Fruit fly (Drosophila melanogaster) whole organism, embryonic: ENCODE data around the gene Invadolysin.

Source experiments
- Abd-B ChIP-seq: fragments of 200-800 bp; sonication (Bioruptor generic); optimal IDR thresholded peaks from 2 replicates; lab custom pipeline; 2018; ENCODE audit warnings: missing biosample characterization, mild to moderate bottlenecking, missing genetic modification characterization, moderate library complexity
- Bdp1 ChIP-seq: fragments of 200-800 bp; sonication (Bioruptor generic); optimal IDR thresholded peaks from 3 replicates; lab custom pipeline; 2016; ENCODE audit warnings: missing biosample characterization, missing genetic modification characterization
- BtbVII ChIP-seq: fragments of 200-800 bp; sonication (Bioruptor generic); optimal IDR thresholded peaks from 3 replicates; lab custom pipeline; 2017; ENCODE audit warnings: missing biosample characterization, mild to moderate bottlenecking, missing genetic modification characterization
- CG10543 ChIP-seq: fragments of 200-800 bp; sonication (Bioruptor generic); optimal IDR thresholded peaks from 3 replicates; lab custom pipeline; 2017; ENCODE audit warnings: missing biosample characterization, mild to moderate bottlenecking, missing genetic modification characterization, moderate library complexity
- CG10565 ChIP-seq: fragments of 200-800 bp; sonication (Bioruptor generic); optimal IDR thresholded peaks from 3 replicates; lab custom pipeline; 2016; ENCODE audit warnings: missing biosample characterization, mild to moderate bottlenecking, missing genetic modification characterization
- CG11398 ChIP-seq: fragments of 200-800 bp; sonication (Bioruptor generic); optimal IDR thresholded peaks from 2 replicates; lab custom pipeline; 2016; ENCODE audit warnings: missing biosample characterization, missing genetic modification characterization
- CG11560 ChIP-seq: fragments of 200-800 bp; sonication (Bioruptor generic); IDR thresholded peaks from 3 replicates; pipeline ENCODE4 v1.3.6; 2022; ENCODE audit warnings: missing biosample characterization, missing genetic modification characterization
- CG1603 ChIP-seq: fragments of 200-800 bp; sonication (Bioruptor generic); optimal IDR thresholded peaks from 2 replicates; lab custom pipeline; 2019; ENCODE audit warnings: missing biosample characterization, mild to moderate bottlenecking, missing genetic modification characterization, moderate library complexity
- CG16815 ChIP-seq: fragments of 200-800 bp; sonication (Bioruptor generic); optimal IDR thresholded peaks from 3 replicates; lab custom pipeline; 2017; ENCODE audit warnings: missing biosample characterization, mild to moderate bottlenecking, missing genetic modification characterization
- CG17328 ChIP-seq: fragments of 200-800 bp; sonication (Bioruptor generic); IDR thresholded peaks from 2 replicates; pipeline ENCODE4 v1.3.6; 2022; ENCODE audit warnings: missing biosample characterization, missing genetic modification characterization
- CG18599 ChIP-seq: fragments of 200-800 bp; sonication (Bioruptor generic); optimal IDR thresholded peaks from 3 replicates; lab custom pipeline; 2017; ENCODE audit warnings: missing biosample characterization, missing genetic modification characterization, mild to moderate bottlenecking, moderate library complexity, missing genetic modification reagents
- CG2129 ChIP-seq: fragments of 200-800 bp; sonication (Bioruptor generic); IDR thresholded peaks from 2 replicates; pipeline ENCODE4 v1.3.6; 2022; ENCODE audit warnings: missing biosample characterization, missing genetic modification characterization; ENCODE audit not compliant: partially characterized antibody
- CG2199 ChIP-seq: fragments of 200-800 bp; sonication (Bioruptor generic); IDR thresholded peaks from 3 replicates; pipeline ENCODE4 v1.3.6; 2022; ENCODE audit warnings: missing biosample characterization, missing genetic modification characterization
- CG3163 ChIP-seq: fragments of 200-800 bp; sonication (Bioruptor generic); optimal IDR thresholded peaks from 3 replicates; lab custom pipeline; 2016; ENCODE audit warnings: missing biosample characterization, missing genetic modification characterization
- CG42726 ChIP-seq: fragments of 200-800 bp; sonication (Bioruptor generic); IDR thresholded peaks from 2 replicates; pipeline ENCODE4 v1.3.6; 2022; ENCODE audit warnings: missing biosample characterization, missing genetic modification characterization; ENCODE audit not compliant: partially characterized antibody
- CG4328 ChIP-seq: fragments of 200-800 bp; sonication (Bioruptor generic); optimal IDR thresholded peaks from 3 replicates; lab custom pipeline; 2017; ENCODE audit warnings: missing biosample characterization, missing genetic modification reagents, missing genetic modification characterization
- CG43689 ChIP-seq: fragments of 200-800 bp; sonication (Bioruptor generic); IDR thresholded peaks from 2 replicates; pipeline ENCODE4 v1.3.6; 2022; ENCODE audit warnings: missing biosample characterization, missing genetic modification characterization
- CG4707 ChIP-seq: fragments of 200-800 bp; sonication (Bioruptor generic); optimal IDR thresholded peaks from 2 replicates; lab custom pipeline; 2018; ENCODE audit warnings: missing biosample characterization, mild to moderate bottlenecking, missing genetic modification characterization, moderate library complexity
- CG4820 ChIP-seq: fragments of 200-800 bp; sonication (Bioruptor generic); optimal IDR thresholded peaks from 3 replicates; lab custom pipeline; 2016; ENCODE audit warnings: missing biosample characterization, missing genetic modification characterization
- CG6813 ChIP-seq: fragments of 200-800 bp; sonication (Bioruptor generic); optimal IDR thresholded peaks from 2 replicates; lab custom pipeline; 2017; ENCODE audit warnings: missing biosample characterization, missing genetic modification characterization, mild to moderate bottlenecking, moderate library complexity, missing genetic modification reagents
- CG7745 ChIP-seq: fragments of 200-800 bp; sonication (Bioruptor generic); optimal IDR thresholded peaks from 2 replicates; lab custom pipeline; 2018; ENCODE audit warnings: missing biosample characterization, mild to moderate bottlenecking, missing genetic modification characterization, moderate library complexity
- CG9437 ChIP-seq: fragments of 200-800 bp; sonication (Bioruptor generic); optimal IDR thresholded peaks from 2 replicates; lab custom pipeline; 2018; ENCODE audit warnings: missing biosample characterization, mild to moderate bottlenecking, missing genetic modification characterization
- Dbx ChIP-seq: fragments of 200-800 bp; sonication (Bioruptor generic); IDR thresholded peaks from 3 replicates; pipeline ENCODE4 v1.3.6; 2022; ENCODE audit warnings: missing biosample characterization, missing genetic modification characterization
- Dp ChIP-seq: fragments of 200-800 bp; sonication (Bioruptor generic); optimal IDR thresholded peaks from 2 replicates; lab custom pipeline; 2018; ENCODE audit warnings: missing biosample characterization, mild to moderate bottlenecking, missing genetic modification characterization, moderate library complexity
- Fer3 ChIP-seq: fragments of 200-800 bp; sonication (Bioruptor generic); optimal IDR thresholded peaks from 2 replicates; lab custom pipeline; 2018; ENCODE audit warnings: missing biosample characterization, mild to moderate bottlenecking, missing genetic modification characterization, moderate library complexity
- HmgD ChIP-seq: fragments of 200-800 bp; sonication (Bioruptor generic); optimal IDR thresholded peaks from 3 replicates; lab custom pipeline; 2016; ENCODE audit warnings: missing biosample characterization, missing genetic modification characterization
- Oli ChIP-seq: fragments of 200-800 bp; sonication (Bioruptor generic); optimal IDR thresholded peaks from 2 replicates; lab custom pipeline; 2018; ENCODE audit warnings: missing biosample characterization, mild to moderate bottlenecking, missing genetic modification characterization, moderate library complexity
- Stat92E ChIP-seq, 3 experiments: fragments of >200 bp in 2 of 3; fragments of 200-800 bp in 1 of 3; sonication (Bioruptor generic) in 1 of 3; optimal IDR thresholded peaks; 2 replicates each; lab custom pipeline; 2017 to 2019; ENCODE audit warnings: missing biosample characterization in 3 of 3, missing genetic modification characterization in 3 of 3, mild to moderate bottlenecking in 1 of 3, moderate library complexity in 1 of 3
- ac ChIP-seq: fragments of 200-800 bp; sonication (Bioruptor generic); optimal IDR thresholded peaks from 3 replicates; lab custom pipeline; 2017; ENCODE audit warnings: missing biosample characterization, mild to moderate bottlenecking, missing genetic modification characterization
- cas ChIP-seq: fragments of 200-800 bp; sonication (Bioruptor generic); IDR thresholded peaks from 2 replicates; pipeline ENCODE4 v1.3.6; 2022; ENCODE audit warnings: missing biosample characterization, missing genetic modification characterization
- chinmo ChIP-seq: fragments of 200-800 bp; sonication (Bioruptor generic); IDR thresholded peaks from 4 replicates; pipeline ENCODE4 v1.3.6; 2022; ENCODE audit warnings: missing biosample characterization, missing genetic modification characterization; ENCODE audit not compliant: partially characterized antibody
- dm ChIP-seq: fragments of 200-800 bp; sonication (Bioruptor generic); optimal IDR thresholded peaks from 3 replicates; lab custom pipeline; 2016; ENCODE audit warnings: missing biosample characterization, missing genetic modification characterization
- emc ChIP-seq: fragments of 200-800 bp; sonication (Bioruptor generic); optimal IDR thresholded peaks from 2 replicates; lab custom pipeline; 2016; ENCODE audit warnings: missing biosample characterization, missing genetic modification characterization
- exex ChIP-seq: fragments of 200-800 bp; sonication (Bioruptor generic); optimal IDR thresholded peaks from 4 replicates; lab custom pipeline; 2018; ENCODE audit warnings: missing biosample characterization, mild to moderate bottlenecking, missing genetic modification characterization, moderate library complexity
- gcm ChIP-seq: fragments of 200-800 bp; sonication (Bioruptor generic); optimal IDR thresholded peaks from 2 replicates; lab custom pipeline; 2019; ENCODE audit warnings: missing biosample characterization, mild to moderate bottlenecking, missing genetic modification characterization, moderate library complexity
- kay ChIP-seq: fragments of 200-800 bp; sonication (Bioruptor generic); optimal IDR thresholded peaks from 2 replicates; lab custom pipeline; 2016; ENCODE audit warnings: missing biosample characterization, missing genetic modification characterization
- lab ChIP-seq: fragments of 200-800 bp; sonication (Bioruptor generic); optimal IDR thresholded peaks from 3 replicates; lab custom pipeline; 2017; ENCODE audit warnings: missing biosample characterization, missing genetic modification characterization, mild to moderate bottlenecking, moderate library complexity, missing genetic modification reagents
- nmo ChIP-seq: fragments of 200-800 bp; sonication (Bioruptor generic); optimal IDR thresholded peaks from 2 replicates; lab custom pipeline; 2018; ENCODE audit warnings: missing biosample characterization, mild to moderate bottlenecking, missing genetic modification characterization, moderate library complexity
- pb ChIP-seq: fragments of 200-800 bp; sonication (Bioruptor generic); optimal IDR thresholded peaks from 3 replicates; lab custom pipeline; 2016; ENCODE audit warnings: missing biosample characterization, missing genetic modification characterization
- pum ChIP-seq: fragments of 200-800 bp; sonication (Bioruptor generic); optimal IDR thresholded peaks from 2 replicates; lab custom pipeline; 2016; ENCODE audit warnings: missing biosample characterization, missing genetic modification characterization
- ranshi ChIP-seq: fragments of 200-800 bp; sonication (Bioruptor generic); IDR thresholded peaks from 2 replicates; pipeline ENCODE4 v1.3.6; 2022; ENCODE audit warnings: missing biosample characterization, missing genetic modification characterization
- sens ChIP-seq: fragments of 200-800 bp; sonication (Bioruptor generic); peaks from one replicate; lab custom pipeline; 2016; ENCODE audit warnings: missing biosample characterization, missing genetic modification characterization
- sima ChIP-seq: fragments of 200-800 bp; sonication (Bioruptor generic); optimal IDR thresholded peaks from 2 replicates; lab custom pipeline; 2016; ENCODE audit warnings: missing biosample characterization, missing genetic modification characterization
- sisA ChIP-seq: fragments of 200-800 bp; sonication (Bioruptor generic); IDR thresholded peaks from 2 replicates; pipeline ENCODE4 v1.3.6; 2022; ENCODE audit warnings: missing biosample characterization, missing genetic modification characterization
- so ChIP-seq: fragments of 200-800 bp; sonication (Bioruptor generic); IDR thresholded peaks from 3 replicates; pipeline ENCODE4 v1.3.6; 2022; ENCODE audit warnings: missing biosample characterization, missing genetic modification characterization
- sob ChIP-seq: fragments of 200-800 bp; sonication (Bioruptor generic); IDR thresholded peaks from 2 replicates; pipeline ENCODE4 v1.3.6; 2022; ENCODE audit warnings: missing biosample characterization, missing genetic modification characterization
- tx ChIP-seq: fragments of 200-800 bp; sonication (Bioruptor generic); optimal IDR thresholded peaks from 2 replicates; lab custom pipeline; 2016; ENCODE audit warnings: missing biosample characterization, missing genetic modification characterization
- unpg ChIP-seq: fragments of 200-800 bp; sonication (Bioruptor generic); optimal IDR thresholded peaks from 3 replicates; lab custom pipeline; 2018; ENCODE audit warnings: missing biosample characterization, mild to moderate bottlenecking, missing genetic modification characterization, moderate library complexity
- wor ChIP-seq: fragments of 200-800 bp; sonication (Bioruptor generic); IDR thresholded peaks from 2 replicates; pipeline ENCODE4 v1.3.6; 2022; ENCODE audit warnings: missing biosample characterization, missing genetic modification characterization
- zfh2 ChIP-seq: fragments of 200-800 bp; sonication (Bioruptor generic); optimal IDR thresholded peaks from 2 replicates; lab custom pipeline; 2016; ENCODE audit warnings: missing biosample characterization, missing genetic modification characterization

The Invadolysin gene

DNA sequence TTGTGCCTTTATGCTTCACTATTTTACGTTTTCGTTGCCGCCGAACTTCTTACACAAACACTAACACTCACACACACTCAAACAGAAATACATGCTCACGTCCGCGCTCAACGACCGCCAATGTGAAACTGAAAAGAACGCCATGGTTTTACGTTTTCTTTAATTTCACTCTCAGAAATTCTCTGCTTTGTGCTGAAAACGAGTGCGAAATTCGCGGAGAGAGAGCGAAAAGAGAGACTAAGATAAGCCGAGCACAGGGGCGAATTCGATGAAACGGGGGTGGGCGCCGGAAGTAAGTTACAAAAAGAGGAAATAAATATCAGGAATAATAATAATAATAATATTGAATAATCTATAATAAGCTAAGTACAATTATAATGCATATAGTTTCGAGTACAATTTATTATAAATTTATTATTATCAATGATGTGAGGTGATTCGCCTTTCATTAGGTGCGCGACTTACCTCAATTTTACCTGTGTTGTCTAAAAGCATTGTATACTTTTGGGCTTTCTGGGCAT, 25.9 kb downstream of the Invadolysin start, which contains the start of gene Best1 (continued):
- TF ChIP-seq CG10565 (no peak), HmgD (GFP tag; lab: Kevin White, UChicago) (peak; percentile 51), sisA (GFP tag; lab: Robert Waterston, UW) (peak; percentile 91), CG4820 (peak; percentile 79), CG3163 (GFP tag; lab: Kevin White, UChicago) (peak; percentile 21), Stat92E (GFP tag; optimal IDR thresholded peaks at IDR 0.05; lab: Kevin White, UChicago) (peak in 1 of 3 experiments; percentile 85), CG9437 (GFP tag; lab: Kevin White, UChicago) (peak; percentile 93), cas (GFP tag; lab: Robert Waterston, UW) (peak; percentile 89), CG18599 (GFP tag; lab: Kevin White, UChicago) (peak; percentile 94), CG4328 (GFP tag; lab: Kevin White, UChicago) (peak; percentile 79), ac (GFP tag; lab: Kevin White, UChicago) (peak; percentile 64), CG2129 (GFP tag; lab: Robert Waterston, UW) (no peak), unpg (peak; percentile 95), Fer3 (tag; lab: Kevin White, UChicago) (peak; percentile 93), CG17328 (GFP tag; lab: Robert Waterston, UW) (peak; percentile 92), emc (GFP tag; lab: Kevin White, UChicago) (peak; percentile 62), CG6813 (peak; percentile 93), CG10543 (GFP tag; lab: Kevin White, UChicago) (peak; percentile 79), wor (GFP tag; lab: Robert Waterston, UW) (peak; percentile 71), CG11560 (tag; lab: Robert Waterston, UW) (peak; percentile 72), nmo (GFP tag; lab: Kevin White, UChicago) (peak; percentile 91), CG11398 (GFP tag; lab: Kevin White, UChicago) (peak; percentile 38), so (peak; percentile 90), zfh2 (GFP tag; lab: Kevin White, UChicago) (peak; percentile 68), dm (GFP tag; lab: Kevin White, UChicago) (peak; percentile 33), CG43689 (GFP tag; lab: Robert Waterston, UW) (peak; percentile 65), Abd-B (GFP tag; lab: Kevin White, UChicago) (peak; percentile 87), CG7745 (tag; lab: Kevin White, UChicago) (no peak), CG1603 (tag; lab: Kevin White, UChicago) (peak; percentile 82), Dbx (peak; percentile 97), sens (peak; percentile 94), CG2199 (GFP tag; lab: Robert Waterston, UW) (peak; percentile 92; the same call in 2 of the 3 replicates), Dp (peak; percentile 0), exex (peak; percentile 70), BtbVII (peak; percentile 90), Oli (tag; lab: Kevin White, UChicago) (peak; percentile 90), CG4707 (GFP tag; lab: Kevin White, UChicago) (peak; percentile 76), tx (GFP tag; lab: Kevin White, UChicago) (peak; percentile 32), chinmo (peak; percentile 94), gcm (peak; percentile 92), CG16815 (GFP tag; lab: Kevin White, UChicago) (peak; percentile 83), sima (GFP tag; lab: Kevin White, UChicago) (peak; percentile 34), lab (peak; percentile 96), kay (peak; percentile 61), CG42726 (GFP tag; lab: Robert Waterston, UW) (no peak; the same call in none of the 2 replicates), pb (GFP tag; lab: Kevin White, UChicago) (peak; percentile 70), Bdp1 (no peak), ranshi (peak; percentile 94), pum (peak; percentile 59), sob (GFP tag; lab: Robert Waterston, UW) (peak; percentile 95)
